Worm (Caenorhabditis elegans) whole organism, L3 larva: Measurements from ENCODE around the gene dpy-8.

Experiments used
- R02D3.7 ChIP-seq: fragments of 150-350 bp; optimal IDR thresholded peaks from 2 replicates; lab custom pipeline; 2014; ENCODE audit warnings: missing biosample characterization, missing genetic modification characterization
- ZK546.5 ChIP-seq: sonication (generic microtip); optimal IDR thresholded peaks from 2 replicates; lab custom pipeline; 2017; ENCODE audit warnings: missing biosample characterization, missing genetic modification characterization
- ceh-82 ChIP-seq: fragments of 150-350 bp; optimal IDR thresholded peaks from 2 replicates; lab custom pipeline; 2014; ENCODE audit warnings: missing biosample characterization, missing genetic modification characterization
- elt-2 ChIP-seq: sonication (generic microtip); optimal IDR thresholded peaks from 2 replicates; lab custom pipeline; 2016; ENCODE audit warnings: missing genetic modification reagents, mild to moderate bottlenecking, missing genetic modification characterization, missing compliant biosample characterization
- fos-1 ChIP-seq: fragments of 150-350 bp; optimal IDR thresholded peaks from 2 replicates; lab custom pipeline; 2014; ENCODE audit warnings: missing biosample characterization, missing genetic modification characterization
- nhr-237 ChIP-seq: fragments of 150-350 bp; optimal IDR thresholded peaks from 2 replicates; lab custom pipeline; 2014; ENCODE audit warnings: missing biosample characterization, missing genetic modification characterization
- ztf-4 ChIP-seq: fragments of 150-350 bp; optimal IDR thresholded peaks from 2 replicates; lab custom pipeline; 2014; ENCODE audit warnings: missing biosample characterization, missing genetic modification characterization

DNA sequence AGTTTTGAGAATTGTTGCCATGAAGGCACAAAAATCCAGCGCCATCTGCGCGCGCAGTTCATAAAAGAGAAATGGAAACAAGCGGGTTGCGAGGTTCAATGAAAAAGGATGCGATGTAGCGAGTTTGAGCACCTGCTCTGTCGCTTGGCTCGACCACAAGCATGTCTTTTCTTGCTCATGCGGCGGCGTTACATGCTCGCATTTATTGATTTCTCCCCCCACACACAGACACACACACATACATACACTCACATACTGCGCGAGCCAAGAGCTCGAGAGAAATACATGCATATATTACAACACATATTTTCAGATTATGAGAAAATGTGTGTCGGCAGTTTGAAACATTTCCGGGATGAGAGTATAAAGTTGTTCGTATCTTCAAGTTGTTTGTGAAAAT lies 28.5 kb downstream of the dpy-8 start:
- no peak for TF ChIP-seq fos-1 (tag; lab: Kevin White, UChicago)
- no peak for TF ChIP-seq nhr-237 (tag; lab: Kevin White, UChicago)
- TF ChIP-seq ceh-82 (tag; lab: Kevin White, UChicago), result no peak
- TF ChIP-seq ZK546.5 (tag; lab: Kevin White, UChicago), result no peak
- TF ChIP-seq R02D3.7, result no peak
- TF ChIP-seq ztf-4 (tag; lab: Kevin White, UChicago), result no peak
- no peak for TF ChIP-seq elt-2 (tag; lab: Kevin White, UChicago)
